Fruit fly (Drosophila melanogaster) Kc167 (cell line): ENCODE data around the gene grn.

Experiments used
- Myc ChIP-seq: fragments of >200 bp; optimal IDR thresholded peaks from 2 replicates; lab custom pipeline; 2017; ENCODE audit warnings: missing external identifiers
- Sin3A ChIP-seq: fragments of >200 bp; optimal IDR thresholded peaks from 2 replicates; lab custom pipeline; 2018; ENCODE audit warnings: missing external identifiers
- h ChIP-seq: fragments of >200 bp; optimal IDR thresholded peaks from 3 replicates; lab custom pipeline; 2018; ENCODE audit warnings: missing external identifiers
- insv ChIP-seq: fragments of >200 bp; optimal IDR thresholded peaks from 3 replicates; lab custom pipeline; 2018; ENCODE audit warnings: missing external identifiers
- psq ChIP-seq: fragments of >200 bp; optimal IDR thresholded peaks from 2 replicates; lab custom pipeline; 2017; ENCODE audit warnings: missing external identifiers
- ttk ChIP-seq: sonication (Bioruptor generic); optimal IDR thresholded peaks from 2 replicates; lab custom pipeline; 2017; ENCODE audit warnings: missing external identifiers

- TF ChIP-seq psq (lab: Kevin White, UChicago): no peak
- TF ChIP-seq Myc: no peak
- no peak for TF ChIP-seq ttk (lab: Kevin White, UChicago)
- TF ChIP-seq h (lab: Kevin White, UChicago): no peak
- no peak for TF ChIP-seq Sin3A (lab: Kevin White, UChicago)
- TF ChIP-seq insv (lab: Kevin White, UChicago): no peak
These were observed 22.9 kb downstream of the grn start for dm6 chr3R:8158328-8158727.
